Fruit fly (Drosophila melanogaster) whole organism, adult: ENCODE measurements around the gene Shawn.
A peak's percentile ranks its signal among the peaks of the same experiment; 100 is the strongest.

Experiments used
- CG11617 ChIP-seq: fragments of 200-800 bp; sonication (Bioruptor generic); optimal IDR thresholded peaks from 2 replicates; lab custom pipeline; 2017; ENCODE audit warnings: mild to moderate bottlenecking, missing biosample characterization, missing genetic modification reagents, missing genetic modification characterization
- CG12768 ChIP-seq: fragments of 200-800 bp; sonication (Bioruptor generic); optimal IDR thresholded peaks from 2 replicates; lab custom pipeline; 2017; ENCODE audit warnings: missing biosample characterization, missing genetic modification characterization, mild to moderate bottlenecking, moderate library complexity, missing genetic modification reagents
- CG14711 ChIP-seq: fragments of 200-800 bp; sonication (Bioruptor generic); optimal IDR thresholded peaks from 2 replicates; lab custom pipeline; 2018; ENCODE audit warnings: missing biosample characterization, mild to moderate bottlenecking, missing genetic modification characterization, moderate library complexity
- CG1620 ChIP-seq: fragments of 200-800 bp; sonication (Bioruptor generic); optimal IDR thresholded peaks from 2 replicates; lab custom pipeline; 2016; ENCODE audit warnings: missing biosample characterization, missing genetic modification characterization
- CG33017 ChIP-seq: fragments of 200-800 bp; sonication (Bioruptor generic); optimal IDR thresholded peaks from 2 replicates; lab custom pipeline; 2018; ENCODE audit warnings: missing biosample characterization, mild to moderate bottlenecking, missing genetic modification characterization, moderate library complexity
- CG5204 ChIP-seq: fragments of 200-800 bp; sonication (Bioruptor generic); optimal IDR thresholded peaks from 2 replicates; lab custom pipeline; 2016; ENCODE audit warnings: missing biosample characterization, missing genetic modification characterization
- CG7045 ChIP-seq: fragments of 200-800 bp; sonication (Bioruptor generic); optimal IDR thresholded peaks from 2 replicates; lab custom pipeline; 2017; ENCODE audit warnings: missing biosample characterization, mild to moderate bottlenecking, missing genetic modification characterization
- CG7101 ChIP-seq: fragments of 200-800 bp; sonication (Bioruptor generic); optimal IDR thresholded peaks from 2 replicates; lab custom pipeline; 2018; ENCODE audit warnings: missing biosample characterization, mild to moderate bottlenecking, missing genetic modification characterization, moderate library complexity
- Clk ChIP-seq: fragments of 200-800 bp; sonication (Bioruptor generic); optimal IDR thresholded peaks from 2 replicates; lab custom pipeline; 2017; ENCODE audit warnings: missing biosample characterization, missing genetic modification characterization
- Crg-1 ChIP-seq: fragments of 200-800 bp; sonication (Bioruptor generic); optimal IDR thresholded peaks from 2 replicates; lab custom pipeline; 2016; ENCODE audit warnings: missing biosample characterization, missing genetic modification characterization
- Hr96 ChIP-seq: fragments of 200-800 bp; sonication (Bioruptor generic); optimal IDR thresholded peaks from 2 replicates; lab custom pipeline; 2016; ENCODE audit warnings: missing biosample characterization, missing genetic modification characterization
- Mnt ChIP-seq: fragments of 200-800 bp; sonication (Bioruptor generic); optimal IDR thresholded peaks from 2 replicates; lab custom pipeline; 2016; ENCODE audit warnings: missing biosample characterization, mild to moderate bottlenecking, missing genetic modification characterization
- bab1 ChIP-seq: fragments of 200-800 bp; sonication (Bioruptor generic); optimal IDR thresholded peaks from 3 replicates; lab custom pipeline; 2019; ENCODE audit warnings: missing biosample characterization, mild to moderate bottlenecking, missing genetic modification characterization, moderate library complexity
- cic ChIP-seq: fragments of 200-800 bp; sonication (Bioruptor generic); optimal IDR thresholded peaks from 2 replicates; lab custom pipeline; 2017; ENCODE audit warnings: missing biosample characterization, mild to moderate bottlenecking, missing genetic modification characterization, moderate library complexity
- cnc ChIP-seq, 2 experiments: fragments of >200 bp; optimal IDR thresholded peaks; 2 replicates each; lab custom pipeline; 2017
- kay ChIP-seq: fragments of 200-800 bp; sonication (Bioruptor generic); peaks from one replicate; lab custom pipeline; 2016; ENCODE audit warnings: missing biosample characterization, missing genetic modification characterization, borderline replicate concordance
- ovo ChIP-seq: fragments of 200-800 bp; sonication (Bioruptor generic); optimal IDR thresholded peaks from 2 replicates; lab custom pipeline; 2016; ENCODE audit warnings: missing biosample characterization, missing genetic modification characterization
- pad ChIP-seq: fragments of 200-800 bp; sonication (Bioruptor generic); optimal IDR thresholded peaks from 3 replicates; lab custom pipeline; 2017; ENCODE audit warnings: missing biosample characterization, missing genetic modification characterization, mild to moderate bottlenecking, moderate library complexity, missing genetic modification reagents
- tj ChIP-seq: fragments of 200-800 bp; sonication (Bioruptor generic); optimal IDR thresholded peaks from 3 replicates; lab custom pipeline; 2017; ENCODE audit warnings: missing biosample characterization, mild to moderate bottlenecking, missing genetic modification characterization, moderate library complexity
- toe ChIP-seq: fragments of 200-800 bp; sonication (Bioruptor generic); optimal IDR thresholded peaks from 2 replicates; lab custom pipeline; 2016; ENCODE audit warnings: missing biosample characterization, missing genetic modification characterization

Shawn gene

dm6 chrX:19662583-19663195 lies 51.4 kb downstream of the Shawn start:
- TF ChIP-seq CG14711 (tag; lab: Kevin White, UChicago) (no peak), CG12768 (GFP tag; lab: Kevin White, UChicago) (peak; percentile 1), bab1 (GFP tag; lab: Kevin White, UChicago) (peak; percentile 40), ovo (GFP tag; lab: Kevin White, UChicago) (no peak), Hr96 (GFP tag; lab: Kevin White, UChicago) (no peak), pad (no peak), toe (GFP tag; lab: Kevin White, UChicago) (no peak), CG5204 (GFP tag; lab: Kevin White, UChicago) (no peak), kay (no peak), CG7101 (tag; lab: Kevin White, UChicago) (no peak), CG11617 (GFP tag; lab: Kevin White, UChicago) (no peak), Clk (no peak), Mnt (GFP tag; lab: Kevin White, UChicago) (no peak), CG1620 (peak; percentile 29), CG7045 (GFP tag; lab: Kevin White, UChicago) (no peak), cnc (optimal IDR thresholded peaks at IDR 0.05; lab: Kevin White, UChicago) (no peak), cic (GFP tag; lab: Kevin White, UChicago) (no peak), tj (GFP tag; lab: Kevin White, UChicago) (no peak), CG33017 (no peak), Crg-1 (GFP tag; lab: Kevin White, UChicago) (no peak)

- peak; percentile 17 for TF ChIP-seq CG7045 (GFP tag; lab: Kevin White, UChicago)
- no peak for TF ChIP-seq bab1 (GFP tag; lab: Kevin White, UChicago)
- no peak for TF ChIP-seq cnc (optimal IDR thresholded peaks at IDR 0.05; lab: Kevin White, UChicago)
- no peak for TF ChIP-seq Clk
- TF ChIP-seq Crg-1 (GFP tag; lab: Kevin White, UChicago) = no peak
- TF ChIP-seq CG14711 (tag; lab: Kevin White, UChicago) = no peak
- peak; percentile 47 for TF ChIP-seq CG7101 (tag; lab: Kevin White, UChicago)
- TF ChIP-seq CG1620 = no peak
- peak; percentile 60 for TF ChIP-seq CG11617 (GFP tag; lab: Kevin White, UChicago)
- TF ChIP-seq tj (GFP tag; lab: Kevin White, UChicago) = peak; percentile 17
- no peak for TF ChIP-seq CG33017
- no peak for TF ChIP-seq Mnt (GFP tag; lab: Kevin White, UChicago)
- TF ChIP-seq CG5204 (GFP tag; lab: Kevin White, UChicago) = peak; percentile 50
- no peak for TF ChIP-seq kay
- no peak for TF ChIP-seq toe (GFP tag; lab: Kevin White, UChicago)
- TF ChIP-seq ovo (GFP tag; lab: Kevin White, UChicago) = peak; percentile 19
- no peak for TF ChIP-seq CG12768 (GFP tag; lab: Kevin White, UChicago)
- peak; percentile 8 for TF ChIP-seq pad
- no peak for TF ChIP-seq Hr96 (GFP tag; lab: Kevin White, UChicago)
- no peak for TF ChIP-seq cic (GFP tag; lab: Kevin White, UChicago)
These were observed 52.0 kb downstream of the Shawn start for dm6 chrX:19663196-19663858.

DNA sequence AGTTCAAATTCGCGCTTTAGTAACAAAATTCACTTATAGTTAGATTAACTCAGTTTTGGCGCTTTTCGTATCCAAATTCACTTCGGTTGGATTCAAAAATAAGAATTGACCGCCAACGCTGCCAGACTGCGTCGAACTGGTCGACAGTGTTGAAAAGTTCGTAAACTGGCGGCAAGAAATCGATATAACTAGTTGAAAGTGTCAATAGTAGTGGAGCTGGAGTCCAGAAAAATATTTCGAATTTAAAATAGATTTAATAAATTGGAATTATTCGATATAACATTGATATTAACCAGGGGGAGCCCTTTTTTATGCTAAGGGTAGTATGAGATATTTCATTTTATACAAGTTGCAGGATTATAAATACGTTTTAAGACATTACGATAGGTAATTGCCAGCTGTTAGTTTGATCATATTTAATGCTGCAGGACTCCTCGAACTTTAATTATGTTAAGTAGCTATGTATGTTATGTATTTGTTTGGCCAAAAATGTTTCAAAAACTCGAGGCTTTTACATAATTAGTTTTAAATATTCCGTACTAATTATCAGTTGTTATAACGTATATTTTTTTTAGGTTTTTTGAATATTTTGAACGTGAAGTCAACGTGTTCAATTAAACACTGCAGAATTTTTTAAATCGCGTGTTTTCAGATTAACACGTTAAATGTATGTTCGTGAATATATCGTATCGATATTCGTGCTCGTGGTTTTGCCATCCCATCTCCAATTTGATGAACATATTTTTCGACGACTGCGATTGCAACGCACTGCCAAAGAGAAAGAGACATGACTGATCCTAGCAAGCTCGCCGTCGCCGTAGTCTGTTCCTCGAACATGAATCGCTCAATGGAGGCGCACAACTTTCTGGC lies 52.8 kb downstream of the Shawn start, which contains the start of the genes CG14223 and Ssu72:
Gene CG14223 (minus strand): TSS at position 113 of the 870 bp plus-strand sequence.
Gene Ssu72 (plus strand): TSS at position 703 of the 870 bp plus-strand sequence.
- TF ChIP-seq Crg-1 (GFP tag; lab: Kevin White, UChicago) (peak; percentile 4), tj (GFP tag; lab: Kevin White, UChicago) (no peak), ovo (GFP tag; lab: Kevin White, UChicago) (no peak), CG1620 (peak; percentile 69), toe (GFP tag; lab: Kevin White, UChicago) (no peak), Mnt (GFP tag; lab: Kevin White, UChicago) (peak; percentile 47), kay (no peak), pad (no peak), Hr96 (GFP tag; lab: Kevin White, UChicago) (peak; percentile 23), CG5204 (GFP tag; lab: Kevin White, UChicago) (peak; percentile 42), CG14711 (tag; lab: Kevin White, UChicago) (no peak), Clk (no peak), CG33017 (no peak), cnc (optimal IDR thresholded peaks at IDR 0.05; lab: Kevin White, UChicago) (no peak), CG7045 (GFP tag; lab: Kevin White, UChicago) (no peak), CG11617 (GFP tag; lab: Kevin White, UChicago) (no peak), CG7101 (tag; lab: Kevin White, UChicago) (peak; percentile 22), CG12768 (GFP tag; lab: Kevin White, UChicago) (no peak), bab1 (GFP tag; lab: Kevin White, UChicago) (no peak), cic (GFP tag; lab: Kevin White, UChicago) (no peak)
